Worm (Caenorhabditis elegans) whole organism, mixed stage, embryonic: ENCODE measurements around the gene fog-2.

Experiments
- bed-3 ChIP-seq: fragments of 200-800 bp; sonication (Bioruptor generic); optimal IDR thresholded peaks from 3 replicates; lab custom pipeline; 2018; ENCODE audit warnings: mild to moderate bottlenecking, missing genetic modification characterization, moderate library complexity, missing compliant biosample characterization
- blmp-1 ChIP-seq: fragments of 150-350 bp; optimal IDR thresholded peaks from 2 replicates; lab custom pipeline; 2014; ENCODE audit warnings: missing biosample characterization, missing genetic modification characterization
- ceh-39 ChIP-seq: fragments of 150-350 bp; optimal IDR thresholded peaks from 2 replicates; lab custom pipeline; 2014; ENCODE audit warnings: missing biosample characterization, missing genetic modification characterization
- ceh-43 ChIP-seq: fragments of 200-800 bp; sonication (Bioruptor generic); optimal IDR thresholded peaks from 2 replicates; lab custom pipeline; 2018; ENCODE audit warnings: mild to moderate bottlenecking, missing genetic modification characterization, moderate library complexity, missing compliant biosample characterization
- ces-1 ChIP-seq: fragments of 150-350 bp; optimal IDR thresholded peaks from 2 replicates; lab custom pipeline; 2014; ENCODE audit warnings: missing biosample characterization, missing genetic modification reagents, missing genetic modification characterization
- cnd-1 ChIP-seq: fragments of 200-800 bp; sonication (Bioruptor generic); optimal IDR thresholded peaks from 2 replicates; lab custom pipeline; 2018; ENCODE audit warnings: mild to moderate bottlenecking, missing genetic modification characterization, missing compliant biosample characterization
- drap-1 ChIP-seq: fragments of 200-800 bp; sonication (Bioruptor generic); optimal IDR thresholded peaks from 3 replicates; lab custom pipeline; 2018; ENCODE audit warnings: mild to moderate bottlenecking, missing genetic modification characterization, missing compliant biosample characterization
- elt-1 ChIP-seq: sonication (generic microtip); optimal IDR thresholded peaks from 2 replicates; lab custom pipeline; 2017; ENCODE audit warnings: missing genetic modification characterization, mild to moderate bottlenecking, missing compliant biosample characterization, antibody characterized with exemption, moderate library complexity, borderline replicate concordance; ENCODE audit not compliant: insufficient read depth
- elt-3 ChIP-seq: fragments of 150-350 bp; optimal IDR thresholded peaks from 2 replicates; lab custom pipeline; 2014; ENCODE audit warnings: missing biosample characterization, missing genetic modification characterization
- flh-1 ChIP-seq: fragments of 200-800 bp; sonication (Bioruptor generic); optimal IDR thresholded peaks from 2 replicates; lab custom pipeline; 2018; ENCODE audit warnings: mild to moderate bottlenecking, missing genetic modification characterization, moderate library complexity, missing compliant biosample characterization
- ham-2 ChIP-seq: fragments of 200-800 bp; sonication (Bioruptor generic); optimal IDR thresholded peaks from 2 replicates; lab custom pipeline; 2018; ENCODE audit warnings: mild to moderate bottlenecking, missing genetic modification characterization, missing compliant biosample characterization
- lin-13 ChIP-seq: fragments of 150-350 bp; optimal IDR thresholded peaks from 2 replicates; lab custom pipeline; 2014; ENCODE audit warnings: missing biosample characterization, missing genetic modification characterization
- lin-32 ChIP-seq: fragments of 200-800 bp; sonication (Bioruptor generic); optimal IDR thresholded peaks from 2 replicates; lab custom pipeline; 2018; ENCODE audit warnings: mild to moderate bottlenecking, missing genetic modification characterization, missing compliant biosample characterization
- lsy-2 ChIP-seq: fragments of 150-350 bp; optimal IDR thresholded peaks from 2 replicates; lab custom pipeline; 2014; ENCODE audit warnings: missing biosample characterization, missing genetic modification characterization
- mab-5 ChIP-seq: fragments of 150-350 bp; optimal IDR thresholded peaks from 2 replicates; lab custom pipeline; 2014; ENCODE audit warnings: missing biosample characterization, missing genetic modification characterization
- mep-1 ChIP-seq: fragments of 150-350 bp; optimal IDR thresholded peaks from 2 replicates; lab custom pipeline; 2017; ENCODE audit warnings: missing biosample characterization, missing genetic modification reagents, missing genetic modification characterization, inconsistent platforms
- mls-2 ChIP-seq: sonication (generic microtip); optimal IDR thresholded peaks from 2 replicates; lab custom pipeline; 2016; ENCODE audit warnings: mild to moderate bottlenecking, missing genetic modification characterization, moderate library complexity, missing compliant biosample characterization
- nhr-12 ChIP-seq: fragments of 150-350 bp; optimal IDR thresholded peaks from 2 replicates; lab custom pipeline; 2014; ENCODE audit warnings: missing biosample characterization, missing genetic modification characterization
- nhr-2 ChIP-seq: fragments of 150-350 bp; optimal IDR thresholded peaks from 2 replicates; lab custom pipeline; 2014; ENCODE audit warnings: missing biosample characterization, missing genetic modification characterization
- nhr-28 ChIP-seq: fragments of 150-350 bp; optimal IDR thresholded peaks from 2 replicates; lab custom pipeline; 2014; ENCODE audit warnings: missing biosample characterization, missing genetic modification characterization
- nhr-76 ChIP-seq: sonication (generic microtip); optimal IDR thresholded peaks from 2 replicates; lab custom pipeline; 2017; ENCODE audit warnings: missing biosample characterization, missing genetic modification characterization
- pha-4 ChIP-seq: fragments of 150-350 bp; optimal IDR thresholded peaks from 2 replicates; lab custom pipeline; 2018; ENCODE audit warnings: missing biosample characterization, missing genetic modification reagents, missing genetic modification characterization
- sptf-1 ChIP-seq: sonication (generic microtip); optimal IDR thresholded peaks from 2 replicates; lab custom pipeline; 2017; ENCODE audit warnings: mild to moderate bottlenecking, missing genetic modification characterization, moderate library complexity, missing compliant biosample characterization
- tbx-8 ChIP-seq: fragments of 200-800 bp; sonication (Bioruptor generic); optimal IDR thresholded peaks from 2 replicates; lab custom pipeline; 2018; ENCODE audit warnings: mild to moderate bottlenecking, missing genetic modification characterization, moderate library complexity, missing compliant biosample characterization
- unc-120 ChIP-seq: sonication (generic microtip); optimal IDR thresholded peaks from 2 replicates; lab custom pipeline; 2017; ENCODE audit warnings: missing genetic modification characterization, missing compliant biosample characterization; ENCODE audit not compliant: poor library complexity, severe bottlenecking
- unc-39 ChIP-seq: fragments of 150-350 bp; optimal IDR thresholded peaks from 2 replicates; lab custom pipeline; 2014; ENCODE audit warnings: missing biosample characterization, missing genetic modification characterization
- unc-62 ChIP-seq: fragments of 150-350 bp; optimal IDR thresholded peaks from 2 replicates; lab custom pipeline; 2014; ENCODE audit warnings: missing biosample characterization, missing genetic modification reagents, missing genetic modification characterization
- zip-8 ChIP-seq: fragments of 150-350 bp; optimal IDR thresholded peaks from 2 replicates; lab custom pipeline; 2014; ENCODE audit warnings: missing biosample characterization, missing genetic modification characterization
- ztf-11 ChIP-seq: fragments of 150-350 bp; optimal IDR thresholded peaks from 2 replicates; lab custom pipeline; 2014; ENCODE audit warnings: missing biosample characterization, missing genetic modification characterization

The fog-2 gene

DNA sequence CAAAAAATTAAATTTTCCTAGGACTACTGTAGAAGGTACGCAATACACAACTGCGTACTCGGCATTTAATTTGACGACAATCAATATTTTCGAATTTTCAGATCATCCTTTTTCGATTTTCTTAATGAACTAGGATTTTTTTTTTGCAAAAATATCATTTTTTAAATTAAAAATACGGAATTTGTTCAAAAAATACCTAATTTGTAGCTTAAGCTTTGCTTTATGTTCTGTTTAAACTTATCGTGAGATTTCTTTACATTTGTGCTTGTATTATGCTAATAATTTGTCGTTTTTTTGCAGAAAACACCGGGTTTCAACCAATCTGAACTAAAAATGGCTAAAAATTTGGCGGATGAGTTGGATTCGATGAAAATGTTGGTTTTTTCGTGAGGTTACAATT lies 2.4 kb upstream of the fog-2 start, which contains the start of gene ftr-1:
Gene ftr-1 (plus strand): TSS at position 301 of the 400 bp plus-strand sequence.
- TF ChIP-seq lsy-2 (no peak), unc-39 (tag; lab: Kevin White, UChicago) (no peak), cnd-1 (tag; lab: Kevin White, UChicago) (no peak), unc-62 (GFP tag; lab: Kevin White, UChicago) (no peak), pha-4 (no peak), lin-13 (tag; lab: Kevin White, UChicago) (no peak), mab-5 (tag; lab: Kevin White, UChicago) (no peak), ztf-11 (tag; lab: Kevin White, UChicago) (no peak), ceh-39 (no peak), lin-32 (no peak), ces-1 (GFP tag; lab: Kevin White, UChicago) (no peak), nhr-2 (no peak), drap-1 (GFP tag; lab: Kevin White, UChicago) (no peak), elt-1 (tag; lab: Kevin White, UChicago) (no peak)
- TF ChIP-seq, all 35 proteins: peak for 0

DNA sequence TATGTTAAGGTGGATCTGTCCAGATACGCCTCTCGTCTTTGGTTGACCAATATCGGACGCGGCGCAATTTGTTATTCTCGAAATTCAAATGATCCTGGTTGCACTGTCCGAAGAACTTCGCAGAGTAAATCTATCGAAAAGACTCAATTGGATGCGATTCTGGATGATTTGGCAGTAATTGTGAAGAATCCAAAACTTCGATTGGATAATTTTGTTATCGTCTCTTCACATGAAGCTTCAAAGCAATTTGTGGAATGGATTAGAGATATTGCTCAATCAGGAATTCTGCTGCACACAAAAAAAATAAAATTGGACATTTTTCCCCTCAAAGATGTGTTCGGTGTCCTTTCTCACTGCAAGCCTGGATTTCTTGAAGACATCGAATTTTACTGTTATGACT lies 604 bp downstream of the fog-2 start:
- TF ChIP-seq blmp-1 (tag; lab: Kevin White, UChicago) (no peak), flh-1 (GFP tag; lab: Kevin White, UChicago) (no peak), unc-120 (no peak), sptf-1 (tag; lab: Kevin White, UChicago) (no peak), ceh-43 (no peak)

DNA sequence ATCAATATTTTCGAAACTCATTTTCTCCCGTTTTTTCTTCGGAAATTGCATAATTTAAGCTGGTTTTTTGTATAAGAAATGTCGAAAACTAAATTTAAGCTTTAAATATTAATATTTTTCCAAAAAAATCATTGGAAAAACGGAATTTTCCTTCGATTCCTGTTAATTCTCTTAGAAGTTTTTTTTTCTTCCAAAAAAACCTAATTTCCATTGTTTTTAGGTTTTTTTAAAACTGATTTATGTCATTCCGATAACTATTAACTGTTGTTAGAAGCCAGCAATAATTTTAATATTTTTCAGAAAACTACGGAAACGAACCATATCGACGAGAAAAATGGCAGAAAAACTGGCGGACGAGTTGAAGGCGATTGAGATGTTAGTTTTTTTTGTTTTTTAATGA lies 2.3 kb downstream of the fog-2 start, which contains the start of gene fbxa-114:
Gene fbxa-114 (plus strand): TSS at position 301 of the 400 bp plus-strand sequence.
- no peak for TF ChIP-seq unc-62 (GFP tag; lab: Kevin White, UChicago)
- peak; percentile 6 for TF ChIP-seq lsy-2

DNA sequence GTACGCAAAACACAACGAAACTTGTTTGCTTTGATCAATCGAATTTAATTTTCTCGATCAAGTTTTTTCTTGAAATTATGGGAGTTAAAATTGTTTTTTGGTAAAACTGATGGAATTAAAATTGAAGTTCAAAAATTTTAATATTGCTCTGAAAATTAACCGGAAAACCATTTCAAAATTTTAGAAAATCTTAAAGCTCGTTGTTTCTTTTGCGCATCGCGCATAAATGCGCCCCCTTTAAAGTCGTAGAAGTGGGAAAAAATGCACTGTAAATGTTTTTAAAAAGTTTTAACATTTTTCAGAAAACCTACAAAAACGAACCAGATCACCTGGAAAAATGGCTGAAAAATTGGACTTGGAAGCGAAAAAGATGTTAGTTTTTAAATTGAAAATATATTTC lies 4.0 kb downstream of the fog-2 start, which contains the start of gene fbxa-113:
Gene fbxa-113 (plus strand): TSS at position 301 of the 400 bp plus-strand sequence.
- no peak for TF ChIP-seq unc-39 (tag; lab: Kevin White, UChicago)
- TF ChIP-seq drap-1 (GFP tag; lab: Kevin White, UChicago): no peak
- no peak for TF ChIP-seq unc-120
- TF ChIP-seq tbx-8 (GFP tag; lab: Kevin White, UChicago): no peak
- TF ChIP-seq sptf-1 (tag; lab: Kevin White, UChicago): no peak
- no peak for TF ChIP-seq nhr-2
- TF ChIP-seq ham-2 (GFP tag; lab: Kevin White, UChicago): no peak
- TF ChIP-seq cnd-1 (tag; lab: Kevin White, UChicago): no peak
- no peak for TF ChIP-seq nhr-76 (tag; lab: Kevin White, UChicago)
- no peak for TF ChIP-seq zip-8 (tag; lab: Kevin White, UChicago)
- no peak for TF ChIP-seq mep-1 (tag; lab: Kevin White, UChicago)
- TF ChIP-seq pha-4: no peak
- no peak for TF ChIP-seq mab-5 (tag; lab: Kevin White, UChicago)
- TF ChIP-seq lsy-2: no peak
- TF ChIP-seq ces-1 (GFP tag; lab: Kevin White, UChicago): no peak

DNA sequence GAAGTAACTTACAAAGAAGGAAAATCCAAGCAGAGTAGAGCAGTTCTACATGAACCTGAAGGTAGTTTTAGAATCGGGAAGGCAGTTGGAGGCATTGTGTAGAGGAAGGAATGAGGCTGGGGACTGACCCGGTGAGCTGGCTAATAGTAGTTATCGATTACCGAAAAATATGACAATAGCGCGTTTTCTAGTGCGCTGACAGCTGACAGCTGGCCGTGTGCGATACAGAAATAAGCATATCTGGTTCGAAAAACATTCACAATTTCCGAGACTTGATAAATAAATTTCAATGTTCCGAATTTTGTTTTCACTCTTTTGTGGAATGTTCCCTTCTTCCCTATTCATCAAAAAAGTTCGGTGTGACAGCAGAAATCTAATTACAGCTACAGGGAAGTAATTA lies 7.0 kb downstream of the fog-2 start, which contains the start of the genes fbxb-59 and srbc-34:
Gene fbxb-59 (minus strand): TSS at position 101 of the 400 bp plus-strand sequence.
Gene srbc-34 (plus strand): TSS at position 233 of the 400 bp plus-strand sequence.
- TF ChIP-seq lin-32 (no peak), pha-4 (no peak), elt-3 (tag; lab: Kevin White, UChicago) (no peak), ztf-11 (tag; lab: Kevin White, UChicago) (no peak), flh-1 (GFP tag; lab: Kevin White, UChicago) (no peak), mls-2 (tag; lab: Kevin White, UChicago) (no peak)

DNA sequence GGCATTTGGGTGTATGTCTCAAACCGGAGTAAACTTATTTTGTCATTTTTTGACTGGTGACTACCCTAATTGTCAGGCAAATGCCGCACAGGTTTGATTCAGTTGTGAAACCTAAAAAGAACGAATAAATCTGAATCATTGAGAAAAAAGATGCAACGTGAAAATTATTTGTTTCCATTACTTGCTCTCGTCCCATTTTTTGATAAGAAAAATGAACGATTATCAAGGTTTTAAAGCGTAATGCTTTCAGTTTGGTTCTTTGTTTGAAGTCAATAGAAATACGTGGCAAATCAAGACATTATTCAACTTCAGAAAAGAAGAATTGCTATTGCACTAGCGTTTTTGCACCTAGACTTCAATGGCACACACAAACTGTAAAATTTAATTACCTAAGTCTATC lies 13.5 kb downstream of the fog-2 start, which contains the start of gene Y113G7B.12:
Gene Y113G7B.12 (minus strand): TSS at position 101 of the 400 bp plus-strand sequence.
- no peak for TF ChIP-seq flh-1 (GFP tag; lab: Kevin White, UChicago)
- TF ChIP-seq zip-8 (tag; lab: Kevin White, UChicago): no peak
- TF ChIP-seq bed-3 (GFP tag; lab: Kevin White, UChicago): no peak
- TF ChIP-seq nhr-12 (tag; lab: Kevin White, UChicago): no peak
- no peak for TF ChIP-seq elt-1 (tag; lab: Kevin White, UChicago)
- no peak for TF ChIP-seq mep-1 (tag; lab: Kevin White, UChicago)
- no peak for TF ChIP-seq nhr-2
- TF ChIP-seq ceh-43: no peak
- TF ChIP-seq nhr-76 (tag; lab: Kevin White, UChicago): no peak
- TF ChIP-seq blmp-1 (tag; lab: Kevin White, UChicago): no peak
- TF ChIP-seq unc-39 (tag; lab: Kevin White, UChicago): no peak
- no peak for TF ChIP-seq lin-32
- TF ChIP-seq drap-1 (GFP tag; lab: Kevin White, UChicago): no peak
- TF ChIP-seq nhr-28 (tag; lab: Kevin White, UChicago): no peak
- TF ChIP-seq tbx-8 (GFP tag; lab: Kevin White, UChicago): no peak
- no peak for TF ChIP-seq pha-4
